Worm (Caenorhabditis elegans): ENCODE measurements around the gene ipp-5.

The ipp-5 gene

DNA sequence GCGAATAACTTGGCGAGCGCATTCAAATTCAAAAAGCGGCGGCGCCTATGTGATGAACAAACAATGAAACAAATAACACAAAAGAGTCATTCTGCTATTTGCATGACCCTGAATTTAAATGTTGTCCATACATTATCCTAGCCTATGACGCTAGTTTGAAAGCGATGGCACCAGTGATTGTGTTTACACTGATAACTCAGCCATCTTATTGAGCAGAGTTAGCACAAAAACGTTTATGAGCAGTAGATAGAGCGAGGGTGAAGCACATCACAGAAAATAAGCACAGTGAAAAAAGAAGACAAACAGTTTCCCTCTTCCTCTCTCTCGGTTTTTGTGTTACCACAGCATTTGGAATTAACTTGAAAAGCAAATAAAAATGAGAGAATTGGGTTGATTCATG lies 12.0 kb downstream of the ipp-5 start:
- TF ChIP-seq pha-2 (tag; optimal IDR thresholded peaks at IDR 0.05) (no peak), ceh-9 (tag; optimal IDR thresholded peaks at IDR 0.05) (no peak), ama-1 (optimal IDR thresholded peaks at IDR 0.05) (no peak), hlh-13 (GFP tag; optimal IDR thresholded peaks at IDR 0.05) (no peak), T23F11.4 (GFP tag; optimal IDR thresholded peaks at IDR 0.05) (no peak), ets-4 (tag; optimal IDR thresholded peaks at IDR 0.05) (no peak), tbx-2 (tag; optimal IDR thresholded peaks at IDR 0.05) (no peak), elt-4 (tag; optimal IDR thresholded peaks at IDR 0.05) (no peak), lin-11 (tag; optimal IDR thresholded peaks at IDR 0.05) (no peak), ceh-14 (tag; optimal IDR thresholded peaks at IDR 0.05) (no peak), sox-4 (tag; optimal IDR thresholded peaks at IDR 0.05) (no peak), pax-1 (tag; optimal IDR thresholded peaks at IDR 0.05) (no peak), ceh-24 (tag; optimal IDR thresholded peaks at IDR 0.05) (no peak), ahr-1 (tag; optimal IDR thresholded peaks at IDR 0.05) (no peak), gmeb-2 (tag; optimal IDR thresholded peaks at IDR 0.05) (no peak), elt-2 (tag; optimal IDR thresholded peaks at IDR 0.05) (no peak), ceh-6 (GFP tag; optimal IDR thresholded peaks at IDR 0.05) (no peak), unc-3 (GFP tag; conservative IDR thresholded peaks at IDR 0.05) (no peak), unc-3 (tag; optimal IDR thresholded peaks at IDR 0.05) (no peak), eyg-1 (tag; optimal IDR thresholded peaks at IDR 0.05) (no peak), ztf-16 (tag; optimal IDR thresholded peaks at IDR 0.05) (no peak)

DNA sequence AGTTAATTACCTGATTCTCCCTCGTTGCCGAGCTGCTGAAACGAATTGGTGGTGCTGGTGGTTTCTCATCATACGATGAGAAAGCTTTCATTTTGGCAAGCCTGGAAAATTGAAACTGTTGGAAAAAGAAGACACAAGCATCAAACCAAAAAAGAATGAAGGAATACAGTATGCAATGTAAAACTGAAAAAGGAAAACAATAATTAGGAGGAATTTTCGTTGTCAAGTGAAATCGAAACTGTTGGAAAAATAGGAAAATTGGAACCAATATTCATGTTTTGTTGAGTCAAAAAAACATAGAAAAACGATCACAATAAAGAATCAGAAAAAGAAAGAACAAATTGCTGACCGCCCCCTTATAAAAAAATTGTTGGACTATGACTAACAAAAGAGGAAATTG lies 17.2 kb downstream of the ipp-5 start, which contains the start of gene pak-1:
Gene pak-1, minus strand, starts transcription at position 101 of the 400 bp plus-strand sequence.
- TF ChIP-seq zip-5 (tag; optimal IDR thresholded peaks at IDR 0.05) (no peak), dve-1 (tag; optimal IDR thresholded peaks at IDR 0.05) (no peak), fax-1 (tag; optimal IDR thresholded peaks at IDR 0.05) (no peak), pat-9 (tag; optimal IDR thresholded peaks at IDR 0.05) (no peak), K02D7.2 (tag; optimal IDR thresholded peaks at IDR 0.05) (no peak), ceh-34 (tag; optimal IDR thresholded peaks at IDR 0.05) (no peak), pha-2 (tag; optimal IDR thresholded peaks at IDR 0.05) (no peak), ceh-31 (tag; optimal IDR thresholded peaks at IDR 0.05) (no peak), C08G9.2 (tag; optimal IDR thresholded peaks at IDR 0.05) (no peak), ceh-48 (tag; optimal IDR thresholded peaks at IDR 0.05) (no peak), syd-9 (tag; optimal IDR thresholded peaks at IDR 0.05) (no peak), tbx-2 (tag; optimal IDR thresholded peaks at IDR 0.05) (no peak), ceh-6 (GFP tag; optimal IDR thresholded peaks at IDR 0.05) (no peak), eyg-1 (tag; optimal IDR thresholded peaks at IDR 0.05) (no peak), ceh-19 (GFP tag; optimal IDR thresholded peaks at IDR 0.05) (no peak), npax-4 (tag; optimal IDR thresholded peaks at IDR 0.05) (no peak)

DNA sequence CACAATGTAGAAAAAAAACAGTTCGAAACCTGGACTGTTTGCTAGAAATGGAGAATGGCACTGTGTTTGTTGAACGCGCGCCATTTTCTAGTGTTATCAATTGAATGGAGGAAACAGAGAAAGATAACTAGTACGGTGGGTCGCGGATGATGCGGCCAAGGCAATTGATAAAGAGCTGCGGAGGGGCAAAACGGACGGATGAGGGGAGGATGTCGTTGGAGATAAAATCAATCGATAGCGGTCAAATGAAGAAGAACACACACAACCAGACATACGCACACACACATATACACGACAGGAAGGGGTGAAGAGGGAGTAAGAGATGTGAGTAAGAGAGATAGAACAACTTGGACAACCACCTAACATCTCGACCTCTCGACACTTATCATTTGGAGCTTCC lies 18.8 kb downstream of the ipp-5 start:
- no peak for TF ChIP-seq C08G9.2 (tag; optimal IDR thresholded peaks at IDR 0.05)
- no peak for TF ChIP-seq mec-3 (tag; optimal IDR thresholded peaks at IDR 0.05; ENCODE audit: borderline replicate concordance)
- TF ChIP-seq elt-2 (tag; optimal IDR thresholded peaks at IDR 0.05) = peak; percentile 76
- no peak for TF ChIP-seq ceh-9 (tag; optimal IDR thresholded peaks at IDR 0.05)
- no peak for TF ChIP-seq ceh-34 (tag; optimal IDR thresholded peaks at IDR 0.05)
- TF ChIP-seq rnt-1 (tag; optimal IDR thresholded peaks at IDR 0.05) = peak; percentile 5

DNA sequence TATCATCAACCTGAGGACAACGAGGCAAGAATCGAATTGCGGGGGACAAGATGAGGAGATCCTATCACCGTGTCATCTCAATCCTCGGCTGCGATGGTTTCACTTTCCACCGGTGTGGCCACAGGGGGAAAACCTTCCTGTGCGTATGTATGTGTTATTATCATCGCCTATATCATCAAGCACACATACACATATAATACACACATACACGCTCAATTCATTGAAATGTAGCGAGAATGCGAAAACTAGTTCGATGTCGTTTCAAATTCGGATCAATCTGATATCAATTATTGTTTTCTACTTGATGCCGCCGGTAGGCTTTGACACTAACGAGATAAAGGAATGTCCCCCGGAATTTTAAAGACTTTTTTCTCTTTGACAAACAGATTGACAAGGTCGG lies 19.6 kb downstream of the ipp-5 start:
- no peak for TF ChIP-seq nhr-11 (tag; optimal IDR thresholded peaks at IDR 0.05)

DNA sequence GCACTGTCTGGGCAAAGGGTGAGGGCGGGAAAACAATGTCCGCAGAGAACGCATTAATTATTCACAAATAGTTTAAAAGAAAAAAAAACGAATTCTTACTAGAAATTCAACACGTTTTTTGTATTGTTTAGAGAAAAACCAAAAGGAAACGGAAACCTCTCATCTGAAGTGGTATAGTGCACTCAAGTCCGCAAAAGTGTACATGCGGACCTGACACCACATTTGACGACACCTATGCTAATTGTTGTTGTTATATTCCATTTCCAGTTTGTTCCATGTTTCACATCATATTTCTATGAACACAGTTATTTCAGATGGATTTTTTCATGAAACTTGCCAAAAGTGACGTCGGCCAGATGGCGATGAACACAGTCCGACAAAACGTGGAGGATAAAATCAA lies 21.5 kb downstream of the ipp-5 start, which contains the start of gene C45B2.6:
Gene C45B2.6, plus strand, starts transcription at position 136 of the 400 bp plus-strand sequence.
- no peak for TF ChIP-seq pha-4 (tag; optimal IDR thresholded peaks at IDR 0.05)
- TF ChIP-seq ceh-31 (tag; optimal IDR thresholded peaks at IDR 0.05) = no peak
- TF ChIP-seq fkh-6 (tag; optimal IDR thresholded peaks at IDR 0.05) = no peak
- no peak for TF ChIP-seq dve-1 (tag; optimal IDR thresholded peaks at IDR 0.05)
- no peak for TF ChIP-seq ceh-45 (GFP tag; IDR thresholded peaks at IDR 0.05)
- no peak for TF ChIP-seq fkh-10 (GFP tag; optimal IDR thresholded peaks at IDR 0.05)
- TF ChIP-seq ceh-48 (tag; optimal IDR thresholded peaks at IDR 0.05) = no peak
- no peak for TF ChIP-seq che-1 (tag; optimal IDR thresholded peaks at IDR 0.05)
- TF ChIP-seq ceh-34 (tag; optimal IDR thresholded peaks at IDR 0.05) = no peak
- TF ChIP-seq elt-2 (tag; optimal IDR thresholded peaks at IDR 0.05) = no peak
- no peak for TF ChIP-seq hlh-6 (tag; optimal IDR thresholded peaks at IDR 0.05)
- TF ChIP-seq K02D7.2 (tag; optimal IDR thresholded peaks at IDR 0.05) = no peak
- no peak for TF ChIP-seq npax-4 (tag; optimal IDR thresholded peaks at IDR 0.05)
- no peak for TF ChIP-seq fax-1 (tag; optimal IDR thresholded peaks at IDR 0.05)
- TF ChIP-seq C08G9.2 (tag; optimal IDR thresholded peaks at IDR 0.05) = no peak
- no peak for TF ChIP-seq ztf-16 (tag; optimal IDR thresholded peaks at IDR 0.05)
- TF ChIP-seq madf-2 (tag; optimal IDR thresholded peaks at IDR 0.05) = no peak
